Fruit fly (Drosophila melanogaster) whole organism, embryonic: ENCODE results near the gene Ilp1.

Source experiments
- CG3726 ChIP-seq: fragments of 200-800 bp; sonication (Bioruptor generic); IDR thresholded peaks from 3 replicates; pipeline ENCODE4, ENCODE4 v1.3.6; 2022; ENCODE audit warnings: missing biosample characterization, missing genetic modification characterization
- CG7839 ChIP-seq: fragments of 200-800 bp; sonication (Bioruptor generic); optimal IDR thresholded peaks from 3 replicates; lab custom pipeline; 2018; ENCODE audit warnings: missing biosample characterization, mild to moderate bottlenecking, missing genetic modification characterization, moderate library complexity
- chinmo ChIP-seq: fragments of 200-800 bp; sonication (Bioruptor generic); IDR thresholded peaks from 4 replicates; pipeline ENCODE4 v1.3.6; 2022; ENCODE audit warnings: missing biosample characterization, missing genetic modification characterization; ENCODE audit not compliant: partially characterized antibody
- chm ChIP-seq: fragments of 200-800 bp; sonication (Bioruptor generic); IDR thresholded peaks from 2 replicates; pipeline ENCODE4 v1.3.6; 2022; ENCODE audit warnings: missing biosample characterization, missing genetic modification characterization
- dm ChIP-seq: fragments of 200-800 bp; sonication (Bioruptor generic); optimal IDR thresholded peaks from 3 replicates; lab custom pipeline; 2016; ENCODE audit warnings: missing biosample characterization, missing genetic modification characterization
- org-1 ChIP-seq: fragments of 200-800 bp; sonication (Bioruptor generic); optimal IDR thresholded peaks from 2 replicates; lab custom pipeline; 2017; ENCODE audit warnings: missing biosample characterization, missing genetic modification characterization
- sisA ChIP-seq: fragments of 200-800 bp; sonication (Bioruptor generic); IDR thresholded peaks from 2 replicates; pipeline ENCODE4 v1.3.6; 2022; ENCODE audit warnings: missing biosample characterization, missing genetic modification characterization

dm6 chr3L:9846577-9847342 is 48.5 kb downstream of the Ilp1 start:
- TF ChIP-seq chinmo (GFP tag; lab: Robert Waterston, UW) = 0 out of 4 replicates have a peak, but pooled peaks have one; percentile 43
- TF ChIP-seq chm = no peak
- TF ChIP-seq CG7839 = no peak
- TF ChIP-seq CG3726 (GFP tag; lab: Robert Waterston, UW) = no peak
- no peak for TF ChIP-seq org-1 (GFP tag; lab: Kevin White, UChicago)
- TF ChIP-seq sisA (GFP tag; lab: Robert Waterston, UW) = no peak
- TF ChIP-seq dm (GFP tag; lab: Kevin White, UChicago) = no peak
